Fruit fly (Drosophila melanogaster): ENCODE data around the gene Ugt304A1.

Gene Ugt304A1

DNA sequence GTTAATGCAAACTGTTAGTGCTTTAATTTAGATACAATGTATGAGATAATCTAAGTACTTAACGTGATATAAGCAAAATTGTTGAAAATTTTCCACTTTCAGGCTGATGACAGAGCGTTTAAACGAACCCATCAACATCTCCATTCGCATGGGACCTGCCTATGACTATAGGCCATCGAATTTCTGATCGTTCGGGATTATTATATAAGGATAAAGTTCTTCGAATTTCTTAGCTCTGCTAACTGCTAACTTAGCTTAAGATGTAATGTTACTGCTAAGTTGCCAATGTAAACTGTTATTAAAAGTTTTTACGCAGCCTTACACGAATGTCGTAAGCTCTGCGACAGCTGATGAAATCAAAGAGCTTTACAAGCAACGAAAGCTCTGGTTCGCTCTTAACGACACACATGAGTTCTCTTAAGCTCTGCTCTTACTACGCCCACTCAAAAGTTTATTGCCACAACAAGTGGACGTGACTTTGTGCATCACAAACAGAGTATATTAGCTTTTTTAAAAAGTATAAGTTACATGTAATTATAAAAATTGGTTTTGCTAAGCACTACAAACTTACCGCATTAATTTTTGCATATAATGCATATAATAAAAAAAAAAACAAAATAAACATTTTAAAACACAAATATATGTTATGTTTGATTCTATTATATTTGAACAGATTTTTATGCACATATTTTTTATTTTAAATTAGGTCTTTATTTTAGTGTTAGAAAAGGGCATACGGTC, 21.6 kb upstream of the Ugt304A1 start (continued):
- TF ChIP-seq mld (GFP tag; IDR thresholded peaks at IDR 0.05; ENCODE audit: partially characterized antibody) (no peak), maf-S (GFP tag; optimal IDR thresholded peaks at IDR 0.05) (peak; percentile 81), CG12104 (GFP tag; optimal IDR thresholded peaks at IDR 0.05) (peak; percentile 98), unc-4 (GFP tag; IDR thresholded peaks at IDR 0.05; ENCODE audit: partially characterized antibody) (no peak), otp (GFP tag; IDR thresholded peaks at IDR 0.05) (peak; percentile 90), CG4707 (GFP tag; optimal IDR thresholded peaks at IDR 0.05) (peak; percentile 82), CG15479 (GFP tag; optimal IDR thresholded peaks at IDR 0.05) (peak; percentile 18), Dip3 (GFP tag; optimal IDR thresholded peaks at IDR 0.05) (peak; percentile 88), CG31224 (GFP tag; IDR thresholded peaks at IDR 0.05) (peak; percentile 96), pfk (GFP tag; optimal IDR thresholded peaks at IDR 0.05) (peak; percentile 50), CG10431 (GFP tag; optimal IDR thresholded peaks at IDR 0.05) (peak; percentile 97), cad (GFP tag; optimal IDR thresholded peaks at IDR 0.05) (no peak), org-1 (GFP tag; optimal IDR thresholded peaks at IDR 0.05) (peak; percentile 98), gsb (GFP tag; IDR thresholded peaks at IDR 0.05) (peak; percentile 96), CG12769 (tag; optimal IDR thresholded peaks at IDR 0.05) (peak; percentile 82), MBD-R2 (GFP tag; IDR thresholded peaks at IDR 0.05) (peak; percentile 94), CG18619 (GFP tag; optimal IDR thresholded peaks at IDR 0.05) (peak; percentile 99), CG30020 (tag; optimal IDR thresholded peaks at IDR 0.05) (peak; percentile 75), CkIIα-i1 (GFP tag; IDR thresholded peaks at IDR 0.05) (peak; percentile 87), B-H1 (GFP tag; IDR thresholded peaks at IDR 0.05) (peak; percentile 98), CG10565 (GFP tag; optimal IDR thresholded peaks at IDR 0.05) (peak; percentile 77), Drgx (GFP tag; IDR thresholded peaks at IDR 0.05) (peak; percentile 98), Bdp1 (GFP tag; optimal IDR thresholded peaks at IDR 0.05) (peak; percentile 80), Mad (GFP tag; optimal IDR thresholded peaks at IDR 0.05) (peak; percentile 86), Vsx1 (GFP tag; optimal IDR thresholded peaks at IDR 0.05) (peak; percentile 96), CG13296 (GFP tag; optimal IDR thresholded peaks at IDR 0.05) (peak; percentile 99), odd (GFP tag; optimal IDR thresholded peaks at IDR 0.05) (peak; percentile 98), Gsc (GFP tag; IDR thresholded peaks at IDR 0.05) (peak; percentile 95), mirr (GFP tag; optimal IDR thresholded peaks at IDR 0.05) (peak; percentile 68), chm (GFP tag; IDR thresholded peaks at IDR 0.05) (peak; percentile 86), pho (GFP tag; optimal IDR thresholded peaks at IDR 0.05) (peak; percentile 96), CG17186 (GFP tag; optimal IDR thresholded peaks at IDR 0.05) (peak; percentile 80), hbn (GFP tag; IDR thresholded peaks at IDR 0.05; ENCODE audit: partially characterized antibody) (no peak), NC2β (GFP tag; optimal IDR thresholded peaks at IDR 0.05) (peak; percentile 55), slbo (GFP tag; IDR thresholded peaks at IDR 0.05) (peak; percentile 99), az2 (GFP tag; optimal IDR thresholded peaks at IDR 0.05) (peak; percentile 96), CG3281 (GFP tag; optimal IDR thresholded peaks at IDR 0.05) (peak; percentile 99), cato (GFP tag; optimal IDR thresholded peaks at IDR 0.05; ENCODE audit: borderline replicate concordance) (peak; percentile 87), ftz-f1 (GFP tag; optimal IDR thresholded peaks at IDR 0.05) (peak; percentile 46), CG6689 (GFP tag; IDR thresholded peaks at IDR 0.05) (peak; percentile 99), Asciz (GFP tag; optimal IDR thresholded peaks at IDR 0.05) (peak; percentile 99), ken (GFP tag; IDR thresholded peaks at IDR 0.05) (peak; percentile 96), jing (GFP tag; optimal IDR thresholded peaks at IDR 0.05) (peak; percentile 91), CG7963 (GFP tag; IDR thresholded peaks at IDR 0.05; ENCODE audit: partially characterized antibody) (no peak), NC2α (GFP tag; optimal IDR thresholded peaks at IDR 0.05) (peak; percentile 77), CG11504 (tag; optimal IDR thresholded peaks at IDR 0.05) (peak; percentile 99), Aef1 (GFP tag; IDR thresholded peaks at IDR 0.05) (peak; percentile 98), ap (GFP tag; IDR thresholded peaks at IDR 0.05) (peak; percentile 97), tup (GFP tag; optimal IDR thresholded peaks at IDR 0.05) (peak; percentile 69), Mrtf (GFP tag; IDR thresholded peaks at IDR 0.05) (peak; percentile 98)
